Worm (Caenorhabditis elegans): Measurements from ENCODE around the gene ZK1055.2.

ce11 chrV:6548309-6548708, 42.1 kb upstream of the ZK1055.2 start:
- TF ChIP-seq ztf-11 (tag; optimal IDR thresholded peaks at IDR 0.05) (no peak), nhr-6 (tag; optimal IDR thresholded peaks at IDR 0.05) (no peak), nhr-11 (tag; optimal IDR thresholded peaks at IDR 0.05) (no peak), unc-55 (GFP tag; optimal IDR thresholded peaks at IDR 0.05) (no peak), nhr-23 (tag; optimal IDR thresholded peaks at IDR 0.05) (no peak), unc-39 (tag; optimal IDR thresholded peaks at IDR 0.05) (no peak), ama-1 (optimal IDR thresholded peaks at IDR 0.05) (no peak), snpc-4 (tag; optimal IDR thresholded peaks at IDR 0.05) (no peak), skn-1 (tag; optimal IDR thresholded peaks at IDR 0.05) (no peak), lin-39 (tag; optimal IDR thresholded peaks at IDR 0.05) (no peak), nhr-10 (tag; optimal IDR thresholded peaks at IDR 0.05) (no peak)

Data from whole organism, L2 larva.